Worm (Caenorhabditis elegans) whole organism, midembryonic: ENCODE results near the gene Y57A10C.10.

Source experiments
- cog-1 ChIP-seq: sonication (generic microtip); optimal IDR thresholded peaks from 2 replicates; lab custom pipeline; 2016; ENCODE audit warnings: missing genetic modification characterization, missing compliant biosample characterization
- flt-1 ChIP-seq: fragments of 200-800 bp; sonication (Bioruptor generic); IDR thresholded peaks from 2 replicates; pipeline ENCODE4 v1.3.6; 2022; ENCODE audit warnings: missing genetic modification characterization, missing compliant biosample characterization
- klf-2 ChIP-seq: fragments of 200-800 bp; sonication (Bioruptor generic); conservative IDR thresholded peaks from 2 replicates; pipeline ENCODE4 v1.3.6; 2022; ENCODE audit warnings: missing genetic modification reagents, missing genetic modification characterization, missing compliant biosample characterization
- med-1 ChIP-seq: sonication (generic microtip); optimal IDR thresholded peaks from 2 replicates; lab custom pipeline; 2017; ENCODE audit warnings: missing genetic modification characterization, mild to moderate bottlenecking, missing compliant biosample characterization, antibody characterized with exemption, missing genetic modification reagents; ENCODE audit not compliant: insufficient read depth
- ref-1 ChIP-seq: fragments of 200-800 bp; sonication (Bioruptor generic); conservative IDR thresholded peaks from 2 replicates; pipeline ENCODE4 v1.3.6; 2022; ENCODE audit warnings: missing genetic modification reagents, missing genetic modification characterization, missing compliant biosample characterization
- tab-1 ChIP-seq: fragments of 200-800 bp; sonication (Bioruptor generic); IDR thresholded peaks from 2 replicates; pipeline ENCODE4 v1.3.6; 2022; ENCODE audit warnings: missing genetic modification characterization, missing compliant biosample characterization
- ztf-23 ChIP-seq: fragments of 200-800 bp; sonication (Bioruptor generic); IDR thresholded peaks from 2 replicates; pipeline ENCODE4 v1.3.6; 2022; ENCODE audit warnings: missing genetic modification reagents, missing genetic modification characterization, missing compliant biosample characterization
- ztf-29 ChIP-seq: fragments of 200-800 bp; sonication (Bioruptor generic); IDR thresholded peaks from 2 replicates; pipeline ENCODE4 v1.3.6; 2022; ENCODE audit warnings: missing genetic modification reagents, missing genetic modification characterization, missing compliant biosample characterization

- TF ChIP-seq ref-1 (GFP tag; lab: Robert Waterston, UW) (no peak), cog-1 (no peak), flt-1 (no peak), med-1 (GFP tag; lab: Kevin White, UChicago) (no peak), ztf-29 (GFP tag; lab: Robert Waterston, UW) (no peak), tab-1 (GFP tag; lab: Robert Waterston, UW) (no peak), klf-2 (GFP tag; lab: Robert Waterston, UW) (no peak), ztf-23 (GFP tag; lab: Robert Waterston, UW) (no peak)
These were observed 48.8 kb upstream of the Y57A10C.10 start, which contains the start of gene T21B4.15 for ce11 chrII:12489903-12490302.
